Fruit fly (Drosophila melanogaster): ENCODE results near the gene CG14323.

CG14323 gene

DNA sequence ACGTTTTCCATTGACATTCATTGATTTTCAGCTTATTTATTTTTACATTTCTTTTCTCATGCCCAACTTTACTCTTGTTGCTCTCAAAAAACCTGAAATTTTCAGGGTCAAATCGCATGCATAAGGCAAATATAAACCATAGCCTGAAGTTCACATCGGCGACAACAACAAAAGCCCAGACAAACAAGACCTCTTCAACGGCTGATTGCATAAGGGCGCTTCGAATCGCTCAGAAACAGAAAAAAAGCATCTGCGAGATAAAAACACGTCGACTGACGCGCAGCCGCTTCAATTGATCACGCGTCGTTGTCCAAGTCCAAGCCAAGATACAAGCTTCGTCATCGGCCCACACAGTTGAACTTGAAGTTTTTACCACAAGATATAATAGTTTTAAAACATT is 8.4 kb downstream of the CG14323 start, which contains the start of gene CG14327:
CG14327 (plus strand) TSS at position 161 of the 400 bp plus-strand sequence.
- TF ChIP-seq so (GFP tag; IDR thresholded peaks at IDR 0.05) (0 out of 3 replicates have a peak, but pooled peaks have one; percentile 25), Pdp1 (GFP tag; optimal IDR thresholded peaks at IDR 0.05) (peak in 1 of 2 experiments; percentile 79), CG7372 (GFP tag; IDR thresholded peaks at IDR 0.05) (no peak), Abd-B (GFP tag; optimal IDR thresholded peaks at IDR 0.05) (no peak), nom (GFP tag; optimal IDR thresholded peaks at IDR 0.05) (peak; percentile 47), oc (tag; optimal IDR thresholded peaks at IDR 0.05) (peak; percentile 32), cg (GFP tag; optimal IDR thresholded peaks at IDR 0.05) (no peak), Awh (GFP tag; IDR thresholded peaks at IDR 0.05) (0 out of 2 replicates have a peak, but pooled peaks have one; percentile 37), chinmo (GFP tag; IDR thresholded peaks at IDR 0.05; ENCODE audit: partially characterized antibody) (0 out of 4 replicates have a peak, but pooled peaks have one; percentile 38)

DNA sequence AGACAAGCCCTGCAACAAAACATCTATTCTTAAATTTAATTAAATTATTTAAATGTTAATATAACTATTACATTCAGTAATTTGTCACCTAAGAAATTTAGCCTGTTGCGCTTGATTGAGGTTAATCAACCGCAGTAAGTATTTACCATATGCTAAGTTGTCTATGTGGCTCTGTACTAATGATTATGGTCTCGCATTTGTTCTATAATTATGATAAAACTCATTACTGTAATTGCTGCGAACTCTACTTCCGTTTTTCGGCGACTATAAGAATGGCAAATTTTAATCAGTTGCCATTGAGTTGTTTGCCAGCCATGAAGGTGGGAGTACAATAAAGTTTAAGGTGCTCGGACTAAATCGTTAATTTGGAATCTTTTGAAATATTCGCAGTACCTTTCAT is 9.3 kb downstream of the CG14323 start, which contains the start of gene CG34281:
CG34281 (plus strand) TSS at position 301 of the 400 bp plus-strand sequence.
- no peak for TF ChIP-seq Gsc (GFP tag; IDR thresholded peaks at IDR 0.05)
- no peak for TF ChIP-seq nom (GFP tag; optimal IDR thresholded peaks at IDR 0.05)
- no peak for TF ChIP-seq btn (GFP tag; optimal IDR thresholded peaks at IDR 0.05)
- no peak for TF ChIP-seq lbe (GFP tag; optimal IDR thresholded peaks at IDR 0.05)
- no peak for TF ChIP-seq CG6272 (GFP tag; IDR thresholded peaks at IDR 0.05)
- no peak for TF ChIP-seq pho (GFP tag; optimal IDR thresholded peaks at IDR 0.05)
- TF ChIP-seq p53 (GFP tag; optimal IDR thresholded peaks at IDR 0.05) = no peak

DNA sequence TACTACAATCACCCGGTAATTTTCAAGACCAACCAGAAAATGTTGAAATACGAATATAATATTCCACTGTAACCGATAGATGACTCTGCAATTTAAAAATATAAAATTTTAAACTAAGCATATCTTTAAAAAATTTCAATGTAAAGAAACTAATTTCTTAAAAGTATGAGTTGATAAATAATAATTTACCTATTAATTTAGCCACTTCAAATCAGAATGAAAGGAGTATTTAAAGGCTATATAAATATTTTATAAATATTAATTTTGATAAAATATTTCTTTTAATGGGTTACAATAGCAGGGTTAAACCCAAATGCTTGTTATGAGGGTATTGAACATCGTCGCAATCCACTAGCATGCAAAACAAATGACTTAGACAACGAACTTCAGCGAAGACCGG is 10.1 kb downstream of the CG14323 start:
- TF ChIP-seq CG3163 (GFP tag; optimal IDR thresholded peaks at IDR 0.05) = no peak
- TF ChIP-seq Oli (tag; optimal IDR thresholded peaks at IDR 0.05) = peak; percentile 20
- no peak for TF ChIP-seq hbn (GFP tag; IDR thresholded peaks at IDR 0.05; ENCODE audit: partially characterized antibody)
- peak; percentile 9 for TF ChIP-seq unpg (GFP tag; optimal IDR thresholded peaks at IDR 0.05)
- no peak for TF ChIP-seq CG15514 (GFP tag; optimal IDR thresholded peaks at IDR 0.05)
- peak; percentile 66 for TF ChIP-seq gem (tag; optimal IDR thresholded peaks at IDR 0.05)
- TF ChIP-seq CG2678 (tag; optimal IDR thresholded peaks at IDR 0.05) = peak; percentile 17
- peak; percentile 30 for TF ChIP-seq CG8924 (tag; optimal IDR thresholded peaks at IDR 0.05)
- no peak for TF ChIP-seq CG18011 (GFP tag; optimal IDR thresholded peaks at IDR 0.05)
- no peak for TF ChIP-seq CG14050 (GFP tag; IDR thresholded peaks at IDR 0.05)
- TF ChIP-seq Xbp1 (GFP tag; optimal IDR thresholded peaks at IDR 0.05) = no peak
- TF ChIP-seq grau (tag; optimal IDR thresholded peaks at IDR 0.05) = peak; percentile 45
- TF ChIP-seq Sox102F (GFP tag; optimal IDR thresholded peaks at IDR 0.05) = peak; percentile 10
- TF ChIP-seq CG4328 (GFP tag; optimal IDR thresholded peaks at IDR 0.05) = no peak
- TF ChIP-seq CG2202 (tag; optimal IDR thresholded peaks at IDR 0.05) = no peak
- TF ChIP-seq fd96Cb (tag; optimal IDR thresholded peaks at IDR 0.05) = no peak
- TF ChIP-seq Scr (GFP tag; IDR thresholded peaks at IDR 0.05; ENCODE audit: partially characterized antibody) = no peak
- TF ChIP-seq row (GFP tag; IDR thresholded peaks at IDR 0.05) = peak; percentile 25; the same call in 1 of the 3 replicates
- TF ChIP-seq PHDP (tag; optimal IDR thresholded peaks at IDR 0.05) = peak; percentile 11
- TF ChIP-seq Nf-YC (tag; optimal IDR thresholded peaks at IDR 0.05) = no peak
- TF ChIP-seq CG18476 (GFP tag; optimal IDR thresholded peaks at IDR 0.05) = no peak
- no peak for TF ChIP-seq gcm (GFP tag; optimal IDR thresholded peaks at IDR 0.05)
- TF ChIP-seq fd3F (GFP tag; optimal IDR thresholded peaks at IDR 0.05) = peak; percentile 44
- TF ChIP-seq Jarid2 (GFP tag; optimal IDR thresholded peaks at IDR 0.05) = no peak
- no peak for TF ChIP-seq Fer2 (tag; optimal IDR thresholded peaks at IDR 0.05)
- peak; percentile 19 for TF ChIP-seq CG12659 (GFP tag; optimal IDR thresholded peaks at IDR 0.05)
- no peak for TF ChIP-seq tin (GFP tag; optimal IDR thresholded peaks at IDR 0.05)
- TF ChIP-seq slbo (GFP tag; IDR thresholded peaks at IDR 0.05) = peak; percentile 9; the same call in 1 of the 2 replicates
- no peak for TF ChIP-seq Nf-YA (GFP tag; IDR thresholded peaks at IDR 0.05)
- no peak for TF ChIP-seq inv (GFP tag; IDR thresholded peaks at IDR 0.05; ENCODE audit: partially characterized antibody)
- no peak for TF ChIP-seq Hey (tag; optimal IDR thresholded peaks at IDR 0.05)

All from whole organism, embryonic.